Worm (Caenorhabditis elegans) whole organism, midembryonic: ENCODE data around the gene frk-1.

ENCODE experiments used
- klf-2 ChIP-seq: fragments of 200-800 bp; sonication (Bioruptor generic); conservative IDR thresholded peaks from 2 replicates; pipeline ENCODE4 v1.3.6; 2022; ENCODE audit warnings: missing genetic modification reagents, missing genetic modification characterization, missing compliant biosample characterization
- ztf-29 ChIP-seq: fragments of 200-800 bp; sonication (Bioruptor generic); IDR thresholded peaks from 2 replicates; pipeline ENCODE4 v1.3.6; 2022; ENCODE audit warnings: missing genetic modification reagents, missing genetic modification characterization, missing compliant biosample characterization

DNA sequence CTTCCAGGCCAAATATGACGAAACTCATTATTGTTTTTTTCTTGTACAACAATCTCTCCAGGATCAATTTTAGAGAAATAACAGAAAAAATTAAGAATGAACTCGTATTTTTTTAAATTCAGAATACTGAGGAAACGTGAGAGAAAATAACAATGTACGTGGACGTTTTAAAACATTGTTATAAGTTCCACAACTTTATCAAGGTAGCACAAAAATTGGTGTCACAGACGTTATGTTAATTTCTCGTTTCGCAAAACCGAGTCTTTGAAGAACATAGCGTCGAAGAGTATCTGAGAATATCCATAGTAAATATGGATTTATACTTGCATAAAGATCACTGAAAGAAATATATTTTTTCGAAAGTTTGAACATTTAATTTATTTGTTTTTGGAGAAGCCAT lies 8.1 kb downstream of the frk-1 start, which contains the start of gene T04B2.8:
- TF ChIP-seq ztf-29 (GFP tag; lab: Robert Waterston, UW) (no peak), klf-2 (GFP tag; lab: Robert Waterston, UW) (no peak)
